Fruit fly (Drosophila melanogaster): ENCODE results near the gene CG14314.

Gene CG14314

dm6 chr3R:18215300-18215699 is 642 bp upstream of the CG14314 start (continued):
- no peak for TF ChIP-seq CG8765 (GFP tag; IDR thresholded peaks at IDR 0.05)
- no peak for TF ChIP-seq Oaz (GFP tag; IDR thresholded peaks at IDR 0.05)
- TF ChIP-seq CG30403 (GFP tag; optimal IDR thresholded peaks at IDR 0.05), result peak; percentile 59
- no peak for TF ChIP-seq CG4854 (GFP tag; optimal IDR thresholded peaks at IDR 0.05)
- TF ChIP-seq disco-r (GFP tag; optimal IDR thresholded peaks at IDR 0.05), result no peak
- no peak for TF ChIP-seq Trl (optimal IDR thresholded peaks at IDR 0.05)
- TF ChIP-seq Trl (GFP tag; optimal IDR thresholded peaks at IDR 0.05), result no peak
- no peak for TF ChIP-seq ro (GFP tag; IDR thresholded peaks at IDR 0.05)
- TF ChIP-seq Side (GFP tag; optimal IDR thresholded peaks at IDR 0.05), result no peak
- TF ChIP-seq dpn (GFP tag; optimal IDR thresholded peaks at IDR 0.05), result peak; percentile 47 to 50
- no peak for TF ChIP-seq CG15073 (GFP tag; optimal IDR thresholded peaks at IDR 0.05)
- TF ChIP-seq klu (GFP tag; IDR thresholded peaks at IDR 0.05), result no peak
- no peak for TF ChIP-seq CG4360 (GFP tag; IDR thresholded peaks at IDR 0.05)
- no peak; the same call in 1 of the 3 replicates for TF ChIP-seq hb (GFP tag; IDR thresholded peaks at IDR 0.05; ENCODE audit: partially characterized antibody)
- TF ChIP-seq CG7786 (GFP tag; optimal IDR thresholded peaks at IDR 0.05), result peak; percentile 42
- no peak for TF ChIP-seq br (optimal IDR thresholded peaks at IDR 0.05)
- TF ChIP-seq Hand (GFP tag; optimal IDR thresholded peaks at IDR 0.05), result no peak
- TF ChIP-seq ap (GFP tag; IDR thresholded peaks at IDR 0.05), result no peak
- no peak for TF ChIP-seq CkIIα-i1 (GFP tag; IDR thresholded peaks at IDR 0.05)
- TF ChIP-seq Bteb2 (GFP tag; optimal IDR thresholded peaks at IDR 0.05), result peak; percentile 23
- TF ChIP-seq CG7928 (GFP tag; optimal IDR thresholded peaks at IDR 0.05), result peak; percentile 87
- peak; percentile 67 for TF ChIP-seq CG6791 (GFP tag; IDR thresholded peaks at IDR 0.05; ENCODE audit: partially characterized antibody)
- no peak for TF ChIP-seq Gug (GFP tag; IDR thresholded peaks at IDR 0.05)
- peak; percentile 87 for TF ChIP-seq unc-4 (GFP tag; IDR thresholded peaks at IDR 0.05; ENCODE audit: partially characterized antibody)
- TF ChIP-seq tx (GFP tag; optimal IDR thresholded peaks at IDR 0.05), result no peak
- TF ChIP-seq CG1603 (tag; optimal IDR thresholded peaks at IDR 0.05), result peak; percentile 31
- no peak for TF ChIP-seq Doc2 (GFP tag; IDR thresholded peaks at IDR 0.05)
- no peak for TF ChIP-seq CG2202 (tag; optimal IDR thresholded peaks at IDR 0.05)
- peak; percentile 31 for TF ChIP-seq CG13775 (GFP tag; optimal IDR thresholded peaks at IDR 0.05)
- peak; percentile 48; the same call in 1 of the 2 replicates for TF ChIP-seq CG14014 (GFP tag; IDR thresholded peaks at IDR 0.05)
- TF ChIP-seq tap (tag; optimal IDR thresholded peaks at IDR 0.05), result no peak
- no peak for TF ChIP-seq ranshi (GFP tag; IDR thresholded peaks at IDR 0.05)
- peak; percentile 53 for TF ChIP-seq CG2116 (GFP tag; optimal IDR thresholded peaks at IDR 0.05)
- TF ChIP-seq PHDP (tag; optimal IDR thresholded peaks at IDR 0.05), result no peak
- TF ChIP-seq CG8944 (GFP tag; optimal IDR thresholded peaks at IDR 0.05), result no peak
- TF ChIP-seq CG18619 (GFP tag; optimal IDR thresholded peaks at IDR 0.05), result no peak
- no peak for TF ChIP-seq CG17328 (GFP tag; IDR thresholded peaks at IDR 0.05)
- TF ChIP-seq ERR (GFP tag; optimal IDR thresholded peaks at IDR 0.05), result no peak
- TF ChIP-seq HLH3B (GFP tag; IDR thresholded peaks at IDR 0.05), result no peak
- no peak for TF ChIP-seq CG18011 (GFP tag; optimal IDR thresholded peaks at IDR 0.05)
- TF ChIP-seq ara (GFP tag; IDR thresholded peaks at IDR 0.05), result no peak
- TF ChIP-seq lmd (GFP tag; IDR thresholded peaks at IDR 0.05), result peak; percentile 25; the same call in 1 of the 2 replicates
- TF ChIP-seq sr (GFP tag; IDR thresholded peaks at IDR 0.05), result no peak
- TF ChIP-seq ac (GFP tag; optimal IDR thresholded peaks at IDR 0.05), result no peak
- TF ChIP-seq Opbp (GFP tag; IDR thresholded peaks at IDR 0.05; ENCODE audit: partially characterized antibody), result peak; percentile 52; the same call in 2 of the 3 replicates
- no peak for TF ChIP-seq CG4328 (GFP tag; optimal IDR thresholded peaks at IDR 0.05)
- no peak for TF ChIP-seq YL-1 (GFP tag; optimal IDR thresholded peaks at IDR 0.05)
- no peak for TF ChIP-seq Stat92E (GFP tag; optimal IDR thresholded peaks at IDR 0.05)
- peak; percentile 46 for TF ChIP-seq HmgZ (tag; optimal IDR thresholded peaks at IDR 0.05)
- peak; percentile 53; the same call in 2 of the 3 replicates for TF ChIP-seq vnd (GFP tag; IDR thresholded peaks at IDR 0.05; ENCODE audit: partially characterized antibody)
- no peak for TF ChIP-seq sd (tag; optimal IDR thresholded peaks at IDR 0.05)
- peak; percentile 88 for TF ChIP-seq Doc3 (GFP tag; IDR thresholded peaks at IDR 0.05; ENCODE audit: partially characterized antibody)

All from whole organism, embryonic.